Worm (Caenorhabditis elegans): ENCODE data around the gene Y41D4B.11.

- TF ChIP-seq Y56A3A.18 (GFP tag; IDR thresholded peaks at IDR 0.05) (no peak), B0336.3 (GFP tag; IDR thresholded peaks at IDR 0.05) (no peak), dpl-1 (GFP tag; optimal IDR thresholded peaks at IDR 0.05) (no peak), ztf-18 (tag; optimal IDR thresholded peaks at IDR 0.05) (no peak), Y67H2A.10 (GFP tag; conservative IDR thresholded peaks at IDR 0.05) (no peak), sdz-38 (tag; optimal IDR thresholded peaks at IDR 0.05) (no peak), tbp1 (GFP tag; optimal IDR thresholded peaks at IDR 0.05) (no peak), ztf-22 (GFP tag; optimal IDR thresholded peaks at IDR 0.05) (no peak), bed-2 (GFP tag; IDR thresholded peaks at IDR 0.05) (no peak), T26A5.8 (tag; optimal IDR thresholded peaks at IDR 0.05) (no peak), hmg-1.2 (GFP tag; IDR thresholded peaks at IDR 0.05) (peak; percentile 37; the same call in 1 of the 2 replicates), atf-7 (tag; optimal IDR thresholded peaks at IDR 0.05) (no peak), ets-4 (GFP tag; optimal IDR thresholded peaks at IDR 0.05) (no peak), C17E4.6 (GFP tag; IDR thresholded peaks at IDR 0.05) (no peak)
These were observed 49.8 kb downstream of the Y41D4B.11 start for ce11 chrIV:1655312-1655711.
